Worm (Caenorhabditis elegans) whole organism, mixed stage, embryonic: ENCODE measurements around the gene rabx-5.

Source experiments
- bed-3 ChIP-seq: fragments of 200-800 bp; sonication (Bioruptor generic); optimal IDR thresholded peaks from 3 replicates; lab custom pipeline; 2018; ENCODE audit warnings: mild to moderate bottlenecking, missing genetic modification characterization, moderate library complexity, missing compliant biosample characterization
- elt-1 ChIP-seq: sonication (generic microtip); optimal IDR thresholded peaks from 2 replicates; lab custom pipeline; 2017; ENCODE audit warnings: missing genetic modification characterization, mild to moderate bottlenecking, missing compliant biosample characterization, antibody characterized with exemption, moderate library complexity, borderline replicate concordance; ENCODE audit not compliant: insufficient read depth
- lsy-2 ChIP-seq: fragments of 150-350 bp; optimal IDR thresholded peaks from 2 replicates; lab custom pipeline; 2014; ENCODE audit warnings: missing biosample characterization, missing genetic modification characterization
- nhr-237 ChIP-seq: fragments of 150-350 bp; optimal IDR thresholded peaks from 2 replicates; lab custom pipeline; 2014; ENCODE audit warnings: missing biosample characterization, missing genetic modification characterization
- unc-39 ChIP-seq: fragments of 150-350 bp; optimal IDR thresholded peaks from 2 replicates; lab custom pipeline; 2014; ENCODE audit warnings: missing biosample characterization, missing genetic modification characterization
- unc-62 ChIP-seq: fragments of 150-350 bp; optimal IDR thresholded peaks from 2 replicates; lab custom pipeline; 2014; ENCODE audit warnings: missing biosample characterization, missing genetic modification reagents, missing genetic modification characterization
- ztf-11 ChIP-seq: fragments of 150-350 bp; optimal IDR thresholded peaks from 2 replicates; lab custom pipeline; 2014; ENCODE audit warnings: missing biosample characterization, missing genetic modification characterization

- TF ChIP-seq bed-3 (GFP tag; lab: Kevin White, UChicago), result no peak
- TF ChIP-seq elt-1, result no peak
- TF ChIP-seq unc-62 (GFP tag; lab: Kevin White, UChicago), result no peak
- TF ChIP-seq unc-39 (tag; lab: Kevin White, UChicago), result no peak
- TF ChIP-seq nhr-237 (tag; lab: Kevin White, UChicago), result no peak
- no peak for TF ChIP-seq lsy-2 (tag; lab: Kevin White, UChicago)
- TF ChIP-seq ztf-11 (tag; lab: Kevin White, UChicago), result no peak
Observed at ce11 chrIII:10646094-10646493, 40.9 kb downstream of the rabx-5 start, which contains the start of gene orc-4.
